Worm (Caenorhabditis elegans): Measurements from ENCODE around the gene F16B12.6.

DNA sequence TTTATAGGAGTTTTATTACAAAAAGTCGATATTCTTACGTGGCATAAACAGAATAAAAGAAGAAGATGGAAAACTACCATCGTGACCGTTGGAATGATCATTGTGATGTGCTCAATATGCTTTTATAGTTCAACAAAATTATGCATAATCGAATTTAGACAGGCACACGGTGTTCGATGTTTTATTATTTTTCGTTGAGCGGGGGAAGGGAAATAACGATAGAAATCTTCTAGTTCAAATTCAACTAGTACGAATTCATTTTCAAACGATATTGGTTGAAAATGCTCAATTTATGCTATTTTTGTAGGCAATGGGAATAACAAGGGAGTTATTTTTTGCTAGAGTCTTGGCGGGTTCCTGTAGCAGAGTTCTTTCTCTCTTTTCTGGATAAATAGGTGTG is 23.5 kb upstream of the F16B12.6 start, which contains the start of gene C33G3.5:
- TF ChIP-seq him-1 (tag; optimal IDR thresholded peaks at IDR 0.05) (no peak), dao-5 (tag; optimal IDR thresholded peaks at IDR 0.05) (no peak), W03F9.2 (tag; optimal IDR thresholded peaks at IDR 0.05) (no peak)
